Worm (Caenorhabditis elegans) whole organism, L4/young adult: ENCODE data around the gene grl-8.

ENCODE experiments used
- W03F9.2 ChIP-seq: fragments of 150-350 bp; optimal IDR thresholded peaks from 2 replicates; lab custom pipeline; 2014; ENCODE audit warnings: missing biosample characterization, missing genetic modification characterization
- dao-5 ChIP-seq: sonication (generic microtip); optimal IDR thresholded peaks from 2 replicates; lab custom pipeline; 2016; ENCODE audit warnings: missing genotype, missing genetic modification characterization, moderate library complexity, missing compliant biosample characterization
- him-1 ChIP-seq: sonication (generic microtip); optimal IDR thresholded peaks from 2 replicates; lab custom pipeline; 2016; ENCODE audit warnings: missing genotype, missing genetic modification reagents, missing genetic modification characterization, missing compliant biosample characterization

Gene grl-8

DNA sequence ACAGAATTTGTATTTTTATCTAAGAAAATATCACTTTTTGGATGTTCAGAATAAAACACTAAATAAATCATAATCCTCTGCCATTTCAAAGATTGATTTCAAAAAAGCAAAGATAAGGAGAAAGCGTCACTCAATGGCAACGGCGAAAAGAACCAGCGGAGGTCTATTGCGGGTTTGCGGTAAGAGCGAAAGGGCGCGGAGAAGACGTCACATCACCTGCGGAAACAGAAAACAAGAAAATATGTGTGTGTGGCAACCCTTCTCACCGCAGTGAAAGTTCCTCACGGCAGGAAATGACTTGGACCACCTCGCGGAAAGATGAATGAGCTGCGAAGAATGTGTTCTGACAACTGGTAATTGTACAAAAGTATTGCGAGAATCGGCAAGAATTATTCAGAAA is 33.1 kb downstream of the grl-8 start:
- no peak for TF ChIP-seq dao-5 (tag; lab: Kevin White, UChicago)
- no peak for TF ChIP-seq him-1 (tag; lab: Kevin White, UChicago)
- no peak for TF ChIP-seq W03F9.2 (tag; lab: Kevin White, UChicago)

DNA sequence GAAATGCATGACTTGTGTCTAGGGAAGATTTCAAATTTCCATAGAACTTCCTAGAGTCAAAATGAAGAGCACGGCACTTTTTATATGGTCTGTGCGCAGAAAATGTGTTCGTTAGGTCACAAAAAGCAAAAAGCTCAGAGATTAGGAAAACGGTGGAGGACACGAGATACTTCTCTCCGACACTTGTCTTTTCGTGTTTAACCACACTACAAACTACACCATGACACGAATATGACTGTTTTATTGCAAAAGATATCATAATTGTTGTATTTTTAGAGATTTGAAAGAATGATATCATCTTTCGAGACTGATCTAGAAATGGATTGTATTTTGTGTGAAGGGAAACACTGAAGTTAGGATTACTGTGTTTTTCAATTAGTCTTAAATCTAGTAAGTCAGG is 33.9 kb downstream of the grl-8 start:
- TF ChIP-seq dao-5 (tag; lab: Kevin White, UChicago) (no peak), him-1 (tag; lab: Kevin White, UChicago) (no peak), W03F9.2 (tag; lab: Kevin White, UChicago) (no peak)

DNA sequence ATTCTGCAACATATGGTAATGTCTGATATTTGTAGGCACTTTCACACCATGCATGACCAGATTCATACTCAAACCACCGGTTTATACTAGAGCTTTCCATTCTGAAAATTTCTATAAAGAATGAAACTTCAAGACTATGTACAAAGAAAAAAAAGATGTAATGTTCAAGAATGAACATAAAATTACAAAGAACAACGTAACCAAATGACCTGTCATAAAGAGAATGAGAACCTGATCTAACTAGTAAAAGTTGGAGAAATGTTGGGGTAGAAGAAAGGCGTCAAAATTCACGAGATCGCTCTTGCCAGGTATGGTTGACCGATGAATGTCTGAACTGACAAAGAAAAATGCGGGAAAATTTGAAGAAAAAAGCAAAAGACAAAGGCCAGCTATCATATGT is 35.3 kb downstream of the grl-8 start, which contains the start of gene W02F12.2:
Gene W02F12.2 (minus strand): TSS at position 101 of the 400 bp plus-strand sequence.
- TF ChIP-seq him-1 (tag; lab: Kevin White, UChicago) (no peak), dao-5 (tag; lab: Kevin White, UChicago) (no peak), W03F9.2 (tag; lab: Kevin White, UChicago) (no peak)

DNA sequence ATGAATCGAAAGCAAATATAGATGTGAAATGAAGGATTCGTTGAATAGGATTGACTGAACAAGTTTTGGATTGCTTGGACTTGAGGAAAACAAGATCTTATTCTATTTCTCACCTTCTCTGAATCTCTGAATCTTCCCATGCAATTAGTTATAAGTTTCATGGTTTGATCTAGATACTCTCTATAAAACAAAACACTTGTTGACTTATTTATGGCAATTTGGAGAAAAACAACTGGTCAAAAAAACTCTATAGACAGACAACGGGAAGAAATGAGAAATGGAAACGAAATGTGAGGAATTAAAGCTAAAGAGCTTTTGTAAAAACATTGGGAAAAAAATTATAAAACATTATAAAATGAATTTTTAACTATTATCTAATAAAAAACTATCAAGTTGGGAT is 38.2 kb downstream of the grl-8 start, which contains the start of gene W02F12.8:
Gene W02F12.8 (minus strand): TSS at position 101 of the 400 bp plus-strand sequence.
- TF ChIP-seq W03F9.2 (tag; lab: Kevin White, UChicago) (no peak), him-1 (tag; lab: Kevin White, UChicago) (no peak), dao-5 (tag; lab: Kevin White, UChicago) (no peak)

DNA sequence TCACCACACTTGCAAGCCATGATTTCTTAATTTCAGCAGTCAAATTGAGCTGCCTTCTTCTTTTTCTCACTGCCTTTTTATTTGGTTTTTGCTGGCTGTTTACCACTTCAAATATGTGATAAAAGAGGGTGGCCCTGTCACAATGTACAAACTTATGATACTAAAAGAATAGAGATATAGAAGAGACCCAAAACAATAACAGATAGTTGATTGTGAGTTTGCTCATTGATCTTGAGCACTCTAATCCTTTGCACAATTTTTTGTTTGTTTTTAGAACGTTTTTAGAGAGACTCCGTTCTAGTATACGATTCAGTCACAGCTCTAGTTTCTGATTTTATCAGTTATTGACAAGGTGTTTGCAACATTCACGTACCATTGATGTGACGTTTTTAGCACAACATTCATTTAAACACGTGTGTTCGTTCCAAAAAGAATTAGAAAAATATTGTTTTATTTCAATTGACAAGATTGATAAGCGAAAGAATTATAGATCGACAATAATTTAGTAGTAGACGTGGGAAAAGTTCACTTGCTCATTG is 41.0 kb downstream of the grl-8 start, which contains the start of gene mtl-1:
Gene mtl-1 (minus strand): TSS at position 51 of the 539 bp plus-strand sequence.
- TF ChIP-seq W03F9.2 (tag; lab: Kevin White, UChicago) (no peak), him-1 (tag; lab: Kevin White, UChicago) (no peak)

DNA sequence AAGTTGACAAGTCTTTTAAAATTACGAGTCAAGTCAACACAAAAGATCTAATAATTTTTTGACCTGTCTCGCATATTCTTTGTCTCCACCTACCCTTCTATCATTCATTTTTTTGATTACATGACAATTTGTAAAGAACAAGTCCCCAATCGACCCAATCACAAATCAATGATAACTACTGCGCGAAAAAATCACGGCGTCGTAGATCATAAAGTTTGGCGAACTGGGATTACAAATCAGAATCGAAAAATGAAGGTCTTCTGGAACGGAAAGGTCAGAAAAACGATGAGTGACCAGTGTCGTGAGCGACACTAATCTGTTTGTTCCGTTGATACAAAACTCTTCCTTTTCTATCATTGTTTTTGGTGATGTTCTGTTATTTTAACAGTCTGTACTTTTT is 42.8 kb downstream of the grl-8 start:
- TF ChIP-seq dao-5 (tag; lab: Kevin White, UChicago) (no peak), him-1 (tag; lab: Kevin White, UChicago) (no peak), W03F9.2 (tag; lab: Kevin White, UChicago) (no peak)

DNA sequence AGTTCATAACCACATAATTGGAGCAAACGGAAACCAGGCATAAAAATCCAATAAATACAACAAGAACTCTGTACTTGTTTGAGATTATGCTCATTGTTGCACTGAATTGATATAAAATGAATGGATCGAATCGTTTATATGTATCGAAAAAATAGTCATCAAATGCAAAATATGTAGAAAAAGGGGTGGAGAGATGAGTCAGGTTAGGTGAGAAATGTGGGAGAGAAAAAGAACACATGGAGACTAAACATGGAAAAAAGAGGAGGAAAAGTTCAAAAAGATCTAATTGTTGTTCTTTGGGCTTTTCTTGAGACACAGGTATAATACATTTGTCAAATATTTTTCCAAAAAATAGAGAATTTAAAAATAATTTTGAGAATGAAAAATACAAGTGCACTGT is 44.5 kb downstream of the grl-8 start, which contains the start of gene K11G9.5:
Gene K11G9.5 (minus strand): TSS at position 101 of the 400 bp plus-strand sequence.
- TF ChIP-seq dao-5 (tag; lab: Kevin White, UChicago) (no peak), him-1 (tag; lab: Kevin White, UChicago) (no peak), W03F9.2 (tag; lab: Kevin White, UChicago) (no peak)

DNA sequence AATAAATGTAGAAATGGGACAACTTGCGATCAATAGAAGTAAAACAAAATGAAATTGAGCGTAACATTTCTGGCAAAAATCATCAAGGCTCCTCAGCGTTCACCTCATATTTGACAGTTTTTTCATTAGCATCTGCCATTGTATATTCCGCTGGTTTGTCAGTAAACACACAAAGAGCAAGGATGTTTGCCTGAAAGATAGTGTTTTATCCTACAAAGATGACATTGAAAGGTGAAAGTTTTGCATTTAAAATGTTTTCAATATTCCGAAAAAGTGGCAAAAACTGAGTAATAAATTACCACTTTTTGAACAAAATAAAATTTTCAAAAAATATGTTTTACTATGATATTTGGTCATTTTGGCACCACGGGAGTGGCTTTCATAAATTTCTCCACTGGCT is 46.9 kb downstream of the grl-8 start:
- TF ChIP-seq him-1 (tag; lab: Kevin White, UChicago) (no peak), W03F9.2 (tag; lab: Kevin White, UChicago) (no peak), dao-5 (tag; lab: Kevin White, UChicago) (no peak)

DNA sequence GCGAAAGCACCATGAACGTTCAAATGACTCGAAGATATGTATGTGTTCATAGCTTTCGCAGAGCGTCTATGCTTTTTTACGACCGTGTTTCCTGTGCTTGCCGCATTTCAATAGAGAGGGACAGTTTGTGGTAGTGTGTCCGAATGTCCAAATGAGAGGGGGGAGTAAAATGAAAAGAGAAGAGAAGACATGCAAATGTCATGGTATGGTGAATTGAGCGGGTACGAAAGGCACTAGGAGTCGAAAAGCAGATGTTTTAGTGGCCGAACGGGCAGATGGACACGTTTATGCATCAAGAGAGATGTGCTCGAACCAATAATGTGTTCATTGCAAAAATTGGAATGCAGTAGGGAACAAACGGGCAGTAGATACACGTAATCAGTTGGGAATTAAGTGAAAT is 47.4 kb downstream of the grl-8 start:
- TF ChIP-seq dao-5 (tag; lab: Kevin White, UChicago) (no peak), him-1 (tag; lab: Kevin White, UChicago) (no peak), W03F9.2 (tag; lab: Kevin White, UChicago) (no peak)

DNA sequence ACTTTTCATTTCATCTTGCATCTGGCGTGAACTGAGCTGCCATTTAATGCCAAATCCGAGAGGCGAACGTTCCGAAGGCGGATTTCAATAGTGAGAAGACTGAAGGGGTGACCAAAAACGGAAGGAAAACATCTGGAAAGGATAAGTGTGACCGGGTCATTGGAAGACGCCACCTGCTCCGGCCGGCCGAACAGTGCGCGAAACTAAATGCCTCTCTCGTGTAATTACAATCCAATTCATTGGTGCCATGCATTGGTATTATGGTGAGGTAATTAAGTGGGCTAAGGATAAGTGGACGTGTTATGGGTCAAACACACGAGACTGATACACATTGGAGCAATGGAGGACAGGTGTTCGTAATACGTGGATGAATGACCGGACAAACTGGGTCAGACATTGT is 48.4 kb downstream of the grl-8 start:
- TF ChIP-seq him-1 (tag; lab: Kevin White, UChicago): no peak
- no peak for TF ChIP-seq W03F9.2 (tag; lab: Kevin White, UChicago)
- TF ChIP-seq dao-5 (tag; lab: Kevin White, UChicago): no peak

DNA sequence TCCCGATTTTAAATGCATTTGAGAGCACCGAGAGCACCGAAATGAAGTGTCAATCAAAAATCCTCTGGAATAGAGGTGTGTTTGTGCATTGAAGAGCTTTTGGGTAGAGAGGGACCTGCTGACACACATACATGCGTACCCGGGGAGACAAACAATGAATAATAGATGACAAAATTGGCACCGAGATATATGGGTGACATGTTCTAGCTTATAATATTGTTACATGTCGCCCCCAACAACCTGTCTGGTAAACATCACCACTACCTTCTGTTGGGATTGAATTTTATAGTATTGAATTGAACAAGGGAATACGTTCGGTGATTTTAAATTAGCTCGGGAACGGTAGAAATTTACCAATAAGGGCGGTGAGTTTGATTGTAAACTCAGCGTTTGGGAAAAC is 49.2 kb downstream of the grl-8 start:
- no peak for TF ChIP-seq W03F9.2 (tag; lab: Kevin White, UChicago)
- TF ChIP-seq him-1 (tag; lab: Kevin White, UChicago): no peak
- TF ChIP-seq dao-5 (tag; lab: Kevin White, UChicago): no peak

DNA sequence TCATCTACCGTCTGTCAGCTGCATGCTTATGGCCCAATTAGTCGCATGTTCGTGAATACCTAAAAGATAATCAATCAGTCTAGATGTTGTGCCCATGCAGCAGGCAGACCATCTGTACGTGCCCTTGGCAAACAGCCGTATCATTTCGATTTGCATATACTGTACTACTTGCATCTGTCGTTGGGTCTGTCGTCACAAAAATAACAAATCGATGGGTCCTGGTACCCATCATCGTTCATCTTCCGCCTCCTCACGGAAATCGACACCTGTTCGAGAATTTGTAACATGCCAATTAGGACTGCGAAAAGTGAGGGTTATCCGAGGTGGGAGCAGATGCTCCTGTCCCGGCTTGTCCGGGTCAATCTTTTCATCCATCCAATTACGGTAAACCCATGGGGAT is 49.6 kb downstream of the grl-8 start:
- TF ChIP-seq him-1 (tag; lab: Kevin White, UChicago): no peak
- TF ChIP-seq W03F9.2 (tag; lab: Kevin White, UChicago): no peak
